Fruit fly (Drosophila melanogaster): ENCODE results near the gene Ugt305A1.

dm6 chr3L:4010122-4010521 lies 49.4 kb upstream of the Ugt305A1 start:
- TF ChIP-seq CTCF (optimal IDR thresholded peaks at IDR 0.05) = no peak
- no peak for TF ChIP-seq CG8478 (optimal IDR thresholded peaks at IDR 0.05)

All from S2 (cell line).